Worm (Caenorhabditis elegans): Measurements from ENCODE around the gene irld-2.

DNA sequence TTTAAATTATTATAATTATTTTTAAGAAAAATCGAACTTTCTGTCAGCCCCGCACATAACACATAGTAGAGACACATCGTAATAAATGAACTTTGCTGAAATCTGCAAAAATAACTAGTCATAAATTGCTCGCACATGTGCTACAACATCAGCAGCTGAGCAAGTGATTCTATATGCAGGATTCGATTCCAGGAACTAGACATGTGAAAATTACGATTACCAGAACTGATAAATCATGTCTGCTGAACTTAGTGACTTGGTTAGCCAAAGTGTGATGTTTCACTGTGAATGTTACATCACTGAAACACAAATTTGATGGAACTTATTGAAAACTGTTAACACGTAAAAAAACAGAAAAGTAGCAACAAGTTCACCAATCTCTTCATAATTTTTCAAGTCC lies 47.6 kb downstream of the irld-2 start:
- TF ChIP-seq ama-1 (optimal IDR thresholded peaks at IDR 0.05) (no peak), tra-4 (tag; optimal IDR thresholded peaks at IDR 0.05) (no peak), pes-1 (GFP tag; IDR thresholded peaks at IDR 0.05) (no peak), ets-7 (tag; optimal IDR thresholded peaks at IDR 0.05) (no peak), hmbx-1 (tag; optimal IDR thresholded peaks at IDR 0.05) (no peak), hnd-1 (tag; optimal IDR thresholded peaks at IDR 0.05) (no peak), B0310.2 (tag; optimal IDR thresholded peaks at IDR 0.05) (no peak), F13C5.2 (tag; optimal IDR thresholded peaks at IDR 0.05) (no peak), tbx-37 (GFP tag; conservative IDR thresholded peaks at IDR 0.05) (no peak), tbx-11 (GFP tag; IDR thresholded peaks at IDR 0.05) (no peak), ceh-13 (GFP tag; optimal IDR thresholded peaks at IDR 0.05) (no peak)
